Worm (Caenorhabditis elegans): Measurements from ENCODE around the gene K08D10.13.
"Not testable (repeated sequence)": the region's sequence is repeated elsewhere in the genome, so short reads cannot be mapped to it uniquely, and the experiment has no call there.

Gene K08D10.13

ce11 chrIV:4209084-4209483, 37.7 kb upstream of the K08D10.13 start:
- no peak for TF ChIP-seq jun-1 (tag; optimal IDR thresholded peaks at IDR 0.05)
- TF ChIP-seq tag-97 (GFP tag; IDR thresholded peaks at IDR 0.05): no peak
- TF ChIP-seq nhr-41 (GFP tag; IDR thresholded peaks at IDR 0.05): no peak
- no peak for TF ChIP-seq zip-11 (GFP tag; IDR thresholded peaks at IDR 0.05)
- TF ChIP-seq daf-19 (GFP tag; conservative IDR thresholded peaks at IDR 0.05): no peak
- TF ChIP-seq mep-1 (tag; optimal IDR thresholded peaks at IDR 0.05): no peak
- no peak for TF ChIP-seq saeg-2 (GFP tag; IDR thresholded peaks at IDR 0.05)
- no peak for TF ChIP-seq lin-13 (GFP tag; optimal IDR thresholded peaks at IDR 0.05)

- TF ChIP-seq F37D6.2 (tag; optimal IDR thresholded peaks at IDR 0.05) (no peak), T20F7.1 (GFP tag; optimal IDR thresholded peaks at IDR 0.05) (no peak), set-16 (GFP tag; IDR thresholded peaks at IDR 0.05) (no peak), lim-7 (GFP tag; IDR thresholded peaks at IDR 0.05) (no peak), ctbp-1 (GFP tag; IDR thresholded peaks at IDR 0.05) (no peak), gei-8 (GFP tag; optimal IDR thresholded peaks at IDR 0.05) (no peak), tra-1 (GFP tag; IDR thresholded peaks at IDR 0.05) (no peak), hif-1 (tag; optimal IDR thresholded peaks at IDR 0.05) (no peak), pha-4 (GFP tag; IDR thresholded peaks at IDR 0.05) (no peak), pha-4 (tag; optimal IDR thresholded peaks at IDR 0.05) (no peak), nhr-11 (tag; optimal IDR thresholded peaks at IDR 0.05) (no peak), hlh-11 (tag; optimal IDR thresholded peaks at IDR 0.05) (no peak), unc-130 (GFP tag; optimal IDR thresholded peaks at IDR 0.05) (no peak), madf-5 (GFP tag; IDR thresholded peaks at IDR 0.05) (no peak), nhr-25 (tag; optimal IDR thresholded peaks at IDR 0.05; ENCODE audit: borderline replicate concordance, insufficient read depth) (no peak), mep-1 (tag; optimal IDR thresholded peaks at IDR 0.05) (no peak), zfp-3 (GFP tag; conservative IDR thresholded peaks at IDR 0.05) (no peak), lin-13 (GFP tag; optimal IDR thresholded peaks at IDR 0.05) (no peak), mdt-29 (GFP tag; IDR thresholded peaks at IDR 0.05) (no peak), ceh-82 (tag; optimal IDR thresholded peaks at IDR 0.05) (no peak), nhr-10 (tag; optimal IDR thresholded peaks at IDR 0.05) (no peak)
These were observed 35.7 kb upstream of the K08D10.13 start, which contains the start of gene osgn-1 for ce11 chrIV:4207088-4207487. osgn-1 (plus strand) TSS chrIV:4207388.

- TF ChIP-seq lin-15B (tag; optimal IDR thresholded peaks at IDR 0.05): no peak
- no peak for TF ChIP-seq spr-3 (GFP tag; optimal IDR thresholded peaks at IDR 0.05)
- TF ChIP-seq dve-1 (tag; optimal IDR thresholded peaks at IDR 0.05; ENCODE audit: insufficient read depth): no peak
- no peak for TF ChIP-seq aly-2 (tag; optimal IDR thresholded peaks at IDR 0.05)
- no peak for TF ChIP-seq Y48G9A.11 (GFP tag; IDR thresholded peaks at IDR 0.05)
- no peak for TF ChIP-seq daf-8 (GFP tag; IDR thresholded peaks at IDR 0.05)
- no peak for TF ChIP-seq lir-3 (tag; optimal IDR thresholded peaks at IDR 0.05)
- TF ChIP-seq pqm-1 (tag; optimal IDR thresholded peaks at IDR 0.05): no peak
These were observed 32.9 kb upstream of the K08D10.13 start, which contains the start of gene pax-2 for ce11 chrIV:4204275-4204674. pax-2 (minus strand) TSS chrIV:4204375.

ce11 chrIV:4197167-4197566, 25.8 kb upstream of the K08D10.13 start, which contains the start of gene cyp-25A6:
cyp-25A6 (plus strand) TSS chrIV:4197467.
- TF ChIP-seq dpl-1 (GFP tag; optimal IDR thresholded peaks at IDR 0.05); ceh-20 (GFP tag; IDR thresholded peaks at IDR 0.05); saeg-2 (GFP tag; IDR thresholded peaks at IDR 0.05): not testable (repeated sequence)

Data from whole organism, L4 larva.